Fruit fly (Drosophila melanogaster) whole organism, embryonic: ENCODE measurements around the gene Usp1.

Experiments
- Abd-B ChIP-seq: fragments of 200-800 bp; sonication (Bioruptor generic); optimal IDR thresholded peaks from 2 replicates; lab custom pipeline; 2018; ENCODE audit warnings: missing biosample characterization, mild to moderate bottlenecking, missing genetic modification characterization, moderate library complexity
- Atf3 ChIP-seq: fragments of 200-800 bp; sonication (Bioruptor generic); optimal IDR thresholded peaks from 3 replicates; lab custom pipeline; 2016; ENCODE audit warnings: missing biosample characterization, missing genetic modification characterization
- CG11085 ChIP-seq: fragments of 200-800 bp; sonication (Bioruptor generic); IDR thresholded peaks from 2 replicates; pipeline ENCODE4 v1.3.6; 2022; ENCODE audit warnings: missing biosample characterization, missing genetic modification characterization
- CG11456 ChIP-seq: fragments of 200-800 bp; sonication (Bioruptor generic); IDR thresholded peaks from 3 replicates; pipeline ENCODE4 v1.3.6; 2022; ENCODE audit warnings: missing biosample characterization, missing genetic modification characterization
- CG11696 ChIP-seq: fragments of 200-800 bp; sonication (Bioruptor generic); IDR thresholded peaks from 2 replicates; pipeline ENCODE4 v1.3.6; 2022; ENCODE audit warnings: missing biosample characterization, missing genetic modification characterization
- CG12942 ChIP-seq: fragments of 200-800 bp; sonication (Bioruptor generic); optimal IDR thresholded peaks from 3 replicates; lab custom pipeline; 2016; ENCODE audit warnings: missing biosample characterization, missing genetic modification characterization
- CG13775 ChIP-seq: fragments of 200-800 bp; sonication (Bioruptor generic); optimal IDR thresholded peaks from 3 replicates; lab custom pipeline; 2017; ENCODE audit warnings: missing biosample characterization, mild to moderate bottlenecking, missing genetic modification characterization
- CG14667 ChIP-seq: fragments of 200-800 bp; sonication (Bioruptor generic); IDR thresholded peaks from 2 replicates; pipeline ENCODE4 v1.3.6; 2022; ENCODE audit warnings: missing biosample characterization, missing genetic modification characterization
- CG1529 ChIP-seq: fragments of 200-800 bp; sonication (Bioruptor generic); optimal IDR thresholded peaks from 3 replicates; lab custom pipeline; 2018; ENCODE audit warnings: missing biosample characterization, missing genetic modification characterization
- CG1602 ChIP-seq: fragments of 200-800 bp; sonication (Bioruptor generic); optimal IDR thresholded peaks from 3 replicates; lab custom pipeline; 2016; ENCODE audit warnings: missing biosample characterization, missing genetic modification characterization
- CG18011 ChIP-seq: fragments of 200-800 bp; sonication (Bioruptor generic); optimal IDR thresholded peaks from 2 replicates; lab custom pipeline; 2017; ENCODE audit warnings: missing biosample characterization, missing genetic modification characterization, mild to moderate bottlenecking, moderate library complexity, missing genotype
- CG2202 ChIP-seq: fragments of 200-800 bp; sonication (Bioruptor generic); optimal IDR thresholded peaks from 2 replicates; lab custom pipeline; 2018; ENCODE audit warnings: missing biosample characterization, mild to moderate bottlenecking, missing genetic modification characterization
- CG4404 ChIP-seq: fragments of 200-800 bp; sonication (Bioruptor generic); IDR thresholded peaks from 2 replicates; pipeline ENCODE4 v1.3.6; 2022; ENCODE audit warnings: missing biosample characterization, missing genetic modification characterization
- CG7372 ChIP-seq: fragments of 200-800 bp; sonication (Bioruptor generic); IDR thresholded peaks from 2 replicates; pipeline ENCODE4 v1.3.6; 2022; ENCODE audit warnings: missing biosample characterization, missing genetic modification characterization
- CG8359 ChIP-seq: fragments of 200-800 bp; sonication (Bioruptor generic); optimal IDR thresholded peaks from 2 replicates; lab custom pipeline; 2017; ENCODE audit warnings: missing biosample characterization, mild to moderate bottlenecking, missing genetic modification characterization, borderline replicate concordance
- CG9215 ChIP-seq: fragments of 200-800 bp; sonication (Bioruptor generic); IDR thresholded peaks from 2 replicates; pipeline ENCODE4 v1.3.6; 2022; ENCODE audit warnings: missing biosample characterization, missing genetic modification characterization
- Camta ChIP-seq: fragments of 200-800 bp; sonication (Bioruptor generic); optimal IDR thresholded peaks from 2 replicates; lab custom pipeline; 2016; ENCODE audit warnings: missing biosample characterization, missing genetic modification characterization
- Chrac-16 ChIP-seq: fragments of 200-800 bp; sonication (Bioruptor generic); optimal IDR thresholded peaks from 3 replicates; lab custom pipeline; 2016; ENCODE audit warnings: missing biosample characterization, missing genetic modification characterization
- Dad ChIP-seq: fragments of 200-800 bp; sonication (Bioruptor generic); optimal IDR thresholded peaks from 3 replicates; lab custom pipeline; 2016; ENCODE audit warnings: missing biosample characterization, missing genetic modification characterization
- E2f1 ChIP-seq: fragments of 200-800 bp; sonication (Bioruptor generic); IDR thresholded peaks from 2 replicates; pipeline ENCODE4 v1.3.6; 2022; ENCODE audit warnings: missing biosample characterization, missing genetic modification characterization
- E2f2 ChIP-seq: fragments of 200-800 bp; sonication (Bioruptor generic); IDR thresholded peaks from 2 replicates; pipeline ENCODE4 v1.3.6; 2022; ENCODE audit warnings: missing biosample characterization, missing genetic modification characterization
- Fer1 ChIP-seq: fragments of 200-800 bp; sonication (Bioruptor generic); optimal IDR thresholded peaks from 2 replicates; lab custom pipeline; 2017; ENCODE audit warnings: missing biosample characterization, mild to moderate bottlenecking, missing genetic modification characterization
- Fer3 ChIP-seq: fragments of 200-800 bp; sonication (Bioruptor generic); optimal IDR thresholded peaks from 2 replicates; lab custom pipeline; 2018; ENCODE audit warnings: missing biosample characterization, mild to moderate bottlenecking, missing genetic modification characterization, moderate library complexity
- HHEX ChIP-seq: fragments of 200-800 bp; sonication (Bioruptor generic); optimal IDR thresholded peaks from 3 replicates; lab custom pipeline; 2017; ENCODE audit warnings: missing biosample characterization, mild to moderate bottlenecking, missing genetic modification characterization, missing genetic modification reagents
- Hr78 ChIP-seq, 2 experiments: fragments of 200-800 bp in 1 of 2; fragments of >200 bp in 1 of 2; sonication (Bioruptor generic) in 1 of 2; optimal IDR thresholded peaks; 2 replicates each; lab custom pipeline; 2017 to 2019; ENCODE audit warnings: missing biosample characterization in 2 of 2, missing genetic modification characterization in 2 of 2, mild to moderate bottlenecking in 1 of 2, moderate library complexity in 1 of 2
- Med ChIP-seq: fragments of 200-800 bp; sonication (Bioruptor generic); peaks from one replicate; lab custom pipeline; 2016; ENCODE audit warnings: missing biosample characterization, missing genetic modification characterization, mild to moderate bottlenecking, inconsistent platforms, moderate library complexity
- NK7.1 ChIP-seq: fragments of 200-800 bp; sonication (Bioruptor generic); optimal IDR thresholded peaks from 3 replicates; lab custom pipeline; 2016; ENCODE audit warnings: missing biosample characterization, missing genetic modification characterization
- Side ChIP-seq: fragments of 200-800 bp; sonication (Bioruptor generic); optimal IDR thresholded peaks from 2 replicates; lab custom pipeline; 2016; ENCODE audit warnings: missing biosample characterization, missing genetic modification characterization
- Sox100B ChIP-seq: fragments of 200-800 bp; sonication (Bioruptor generic); optimal IDR thresholded peaks from 3 replicates; lab custom pipeline; 2018; ENCODE audit warnings: missing biosample characterization, mild to moderate bottlenecking, missing genetic modification characterization
- Ssrp ChIP-seq: fragments of 200-800 bp; sonication (Bioruptor generic); optimal IDR thresholded peaks from 2 replicates; lab custom pipeline; 2018; ENCODE audit warnings: missing biosample characterization, mild to moderate bottlenecking, missing genetic modification characterization, moderate library complexity
- Usf ChIP-seq: fragments of 200-800 bp; sonication (Bioruptor generic); optimal IDR thresholded peaks from 2 replicates; lab custom pipeline; 2017; ENCODE audit warnings: missing genotype, missing biosample characterization, missing genetic modification characterization
- Xbp1 ChIP-seq: fragments of 200-800 bp; sonication (Bioruptor generic); optimal IDR thresholded peaks from 3 replicates; lab custom pipeline; 2016; ENCODE audit warnings: missing biosample characterization, mild to moderate bottlenecking, missing genetic modification characterization
- ab ChIP-seq: fragments of 200-800 bp; sonication (Bioruptor generic); optimal IDR thresholded peaks from 2 replicates; lab custom pipeline; 2016; ENCODE audit warnings: missing biosample characterization, missing genetic modification characterization
- amos ChIP-seq: fragments of 200-800 bp; sonication (Bioruptor generic); IDR thresholded peaks from 2 replicates; pipeline ENCODE4 v1.3.6; 2022; ENCODE audit warnings: missing biosample characterization, missing genetic modification characterization; ENCODE audit not compliant: partially characterized antibody
- ase ChIP-seq: fragments of 200-800 bp; sonication (Bioruptor generic); IDR thresholded peaks from 3 replicates; pipeline ENCODE4 v1.3.6; 2022; ENCODE audit warnings: missing biosample characterization, missing genetic modification characterization
- bbx ChIP-seq: fragments of 200-800 bp; sonication (Bioruptor generic); IDR thresholded peaks from 2 replicates; pipeline ENCODE4 v1.3.6; 2022; ENCODE audit warnings: missing biosample characterization, missing genetic modification characterization; ENCODE audit not compliant: partially characterized antibody
- bcd ChIP-seq: fragments of 200-800 bp; sonication (Bioruptor generic); optimal IDR thresholded peaks from 2 replicates; lab custom pipeline; 2017; ENCODE audit warnings: missing biosample characterization, mild to moderate bottlenecking, missing genetic modification characterization
- btn ChIP-seq: fragments of 200-800 bp; sonication (Bioruptor generic); optimal IDR thresholded peaks from 2 replicates; lab custom pipeline; 2016; ENCODE audit warnings: missing biosample characterization, missing genetic modification characterization
- crp ChIP-seq, 2 experiments: fragments of 200-800 bp; sonication (Bioruptor generic); optimal IDR thresholded peaks; 2 replicates in 1 of 2; 3 replicates in 1 of 2; lab custom pipeline; 2017; ENCODE audit warnings: missing biosample characterization in 2 of 2, missing genetic modification characterization in 2 of 2, mild to moderate bottlenecking in 1 of 2, moderate library complexity in 1 of 2
- dan ChIP-seq: fragments of 200-800 bp; sonication (Bioruptor generic); IDR thresholded peaks from 2 replicates; pipeline ENCODE4 v1.3.6; 2022; ENCODE audit warnings: missing biosample characterization, missing genetic modification characterization
- dpn ChIP-seq, 2 experiments: fragments of 200-800 bp; sonication (Bioruptor generic); optimal IDR thresholded peaks; 3 replicates each; lab custom pipeline; 2016; ENCODE audit warnings: missing biosample characterization in 2 of 2, missing genetic modification characterization in 2 of 2
- esg ChIP-seq: fragments of 200-800 bp; sonication (Bioruptor generic); conservative IDR thresholded peaks from 2 replicates; pipeline ENCODE4 v1.3.6; 2022; ENCODE audit warnings: missing biosample characterization, missing genetic modification characterization
- grn ChIP-seq: fragments of 200-800 bp; sonication (Bioruptor generic); optimal IDR thresholded peaks from 3 replicates; lab custom pipeline; 2017; ENCODE audit warnings: missing biosample characterization, missing genetic modification characterization
- h ChIP-seq: fragments of >200 bp; optimal IDR thresholded peaks from 2 replicates; lab custom pipeline; 2017
- jigr1 ChIP-seq: fragments of 200-800 bp; sonication (Bioruptor generic); IDR thresholded peaks from 3 replicates; pipeline ENCODE4 v1.3.6; 2022; ENCODE audit warnings: missing biosample characterization, missing genetic modification characterization
- pfk ChIP-seq: fragments of 200-800 bp; sonication (Bioruptor generic); optimal IDR thresholded peaks from 2 replicates; lab custom pipeline; 2018; ENCODE audit warnings: missing biosample characterization, mild to moderate bottlenecking, missing genetic modification characterization, moderate library complexity
- ro ChIP-seq: fragments of 200-800 bp; sonication (Bioruptor generic); IDR thresholded peaks from 2 replicates; pipeline ENCODE4 v1.3.6; 2022; ENCODE audit warnings: missing biosample characterization, missing genetic modification characterization
- sens-2 ChIP-seq: fragments of 200-800 bp; sonication (Bioruptor generic); IDR thresholded peaks from 2 replicates; pipeline ENCODE4 v1.3.6; 2022; ENCODE audit warnings: missing biosample characterization, missing genetic modification characterization
- sqz ChIP-seq: fragments of 200-800 bp; sonication (Bioruptor generic); optimal IDR thresholded peaks from 3 replicates; lab custom pipeline; 2018; ENCODE audit warnings: missing biosample characterization, mild to moderate bottlenecking, missing genetic modification characterization
- tio ChIP-seq: fragments of 200-800 bp; sonication (Bioruptor generic); optimal IDR thresholded peaks from 2 replicates; lab custom pipeline; 2017; ENCODE audit warnings: missing biosample characterization, missing genetic modification characterization, inconsistent platforms
- vvl ChIP-seq: fragments of 200-800 bp; sonication (Bioruptor generic); IDR thresholded peaks from 2 replicates; pipeline ENCODE4 v1.3.6; 2022; ENCODE audit warnings: missing biosample characterization, missing genetic modification characterization
- zfh2 ChIP-seq: fragments of 200-800 bp; sonication (Bioruptor generic); optimal IDR thresholded peaks from 2 replicates; lab custom pipeline; 2016; ENCODE audit warnings: missing biosample characterization, missing genetic modification characterization

Usp1 gene

dm6 chr3R:29274590-29274989 is 45.6 kb downstream of the Usp1 start (continued):
- peak; percentile 55 for TF ChIP-seq E2f1 (GFP tag; lab: Robert Waterston, UW)
- peak; percentile 44; the same call in 1 of the 2 replicates for TF ChIP-seq CG4404 (GFP tag; lab: Robert Waterston, UW)
- no peak for TF ChIP-seq bbx (GFP tag; lab: Robert Waterston, UW)
- peak; percentile 44 for TF ChIP-seq CG8359 (GFP tag; lab: Kevin White, UChicago)
- TF ChIP-seq E2f2: 0 out of 2 replicates have a peak, but pooled peaks have one; percentile 12
- peak in 1 of 2 experiments; percentile 19 for TF ChIP-seq Hr78 (GFP tag; optimal IDR thresholded peaks at IDR 0.05; lab: Kevin White, UChicago)
- 0 out of 3 replicates have a peak, but pooled peaks have one; percentile 32 for TF ChIP-seq CG11456
- peak; percentile 81 for TF ChIP-seq CG2202
- TF ChIP-seq CG1602 (GFP tag; lab: Kevin White, UChicago): peak; percentile 67
- TF ChIP-seq Med (GFP tag; lab: Kevin White, UChicago): no peak
- TF ChIP-seq Fer3 (tag; lab: Kevin White, UChicago): peak; percentile 53
- no peak for TF ChIP-seq h
- no peak for TF ChIP-seq Dad
- no peak for TF ChIP-seq dan (GFP tag; lab: Robert Waterston, UW)
- TF ChIP-seq Side (GFP tag; lab: Kevin White, UChicago): peak; percentile 26
- no peak for TF ChIP-seq Fer1
- TF ChIP-seq crp (GFP tag; optimal IDR thresholded peaks at IDR 0.05; lab: Kevin White, UChicago): no peak
- TF ChIP-seq sqz: peak; percentile 44
- peak; percentile 71 for TF ChIP-seq vvl (GFP tag; lab: Robert Waterston, UW)
- TF ChIP-seq Ssrp (tag; lab: Kevin White, UChicago): peak; percentile 78
- TF ChIP-seq zfh2 (GFP tag; lab: Kevin White, UChicago): no peak
- peak; percentile 36 for TF ChIP-seq bcd (GFP tag; lab: Kevin White, UChicago)
- peak; percentile 60 for TF ChIP-seq CG13775 (GFP tag; lab: Kevin White, UChicago)
- TF ChIP-seq HHEX (GFP tag; lab: Kevin White, UChicago): peak; percentile 21
- peak; percentile 12 for TF ChIP-seq btn (GFP tag; lab: Kevin White, UChicago)
- TF ChIP-seq pfk (GFP tag; lab: Kevin White, UChicago): no peak
- TF ChIP-seq NK7.1: no peak
- no peak for TF ChIP-seq CG11696 (GFP tag; lab: Robert Waterston, UW)
- TF ChIP-seq ro (GFP tag; lab: Robert Waterston, UW): no peak
- TF ChIP-seq Xbp1: peak; percentile 66
- TF ChIP-seq ab (GFP tag; lab: Kevin White, UChicago): no peak
- peak; percentile 35 for TF ChIP-seq CG12942
- peak; percentile 46 for TF ChIP-seq Sox100B (GFP tag; lab: Kevin White, UChicago)
- no peak for TF ChIP-seq grn
- TF ChIP-seq CG11085 (GFP tag; lab: Robert Waterston, UW): no peak
- TF ChIP-seq sens-2 (GFP tag; lab: Robert Waterston, UW): no peak
- peak; percentile 48 for TF ChIP-seq Chrac-16 (GFP tag; lab: Kevin White, UChicago)
- TF ChIP-seq tio (GFP tag; lab: Kevin White, UChicago): peak; percentile 54
- TF ChIP-seq CG7372 (GFP tag; lab: Robert Waterston, UW): no peak
- TF ChIP-seq dpn (GFP tag; optimal IDR thresholded peaks at IDR 0.05; lab: Kevin White, UChicago): peak; percentile 52 to 57
- TF ChIP-seq Atf3 (GFP tag; lab: Kevin White, UChicago): peak; percentile 74
- peak; percentile 66 for TF ChIP-seq Camta (GFP tag; lab: Kevin White, UChicago)
- no peak for TF ChIP-seq CG9215
- peak; percentile 31; the same call in 1 of the 3 replicates for TF ChIP-seq ase (GFP tag; lab: Robert Waterston, UW)
- peak; percentile 77 for TF ChIP-seq CG1529 (GFP tag; lab: Kevin White, UChicago)
- no peak for TF ChIP-seq CG14667 (GFP tag; lab: Robert Waterston, UW)
- no peak for TF ChIP-seq CG18011 (GFP tag; lab: Kevin White, UChicago)
- peak; percentile 43 for TF ChIP-seq Abd-B (GFP tag; lab: Kevin White, UChicago)
- peak; percentile 6 for TF ChIP-seq Usf (GFP tag; lab: Kevin White, UChicago)
- no peak for TF ChIP-seq amos (GFP tag; lab: Robert Waterston, UW)
- no peak for TF ChIP-seq jigr1
- TF ChIP-seq esg (GFP tag; lab: Robert Waterston, UW): peak; percentile 47; the same call in 1 of the 2 replicates
